Worm (Caenorhabditis elegans) whole organism, late embryonic: ENCODE data around the gene C29E4.11.

Source experiments
- lin-11 ChIP-seq: fragments of 200-800 bp; sonication (Bioruptor generic); optimal IDR thresholded peaks from 2 replicates; lab custom pipeline; 2018; ENCODE audit warnings: mild to moderate bottlenecking, missing genetic modification characterization, missing compliant biosample characterization
- nfya-1 ChIP-seq: sonication (generic microtip); optimal IDR thresholded peaks from 2 replicates; lab custom pipeline; 2017; ENCODE audit warnings: missing genetic modification characterization, mild to moderate bottlenecking, missing compliant biosample characterization, antibody characterized with exemption, moderate library complexity
- pax-1 ChIP-seq: fragments of 150-350 bp; optimal IDR thresholded peaks from 2 replicates; lab custom pipeline; 2014; ENCODE audit warnings: missing biosample characterization, missing genetic modification characterization
- pha-4 ChIP-seq: fragments of 150-350 bp; optimal IDR thresholded peaks from 2 replicates; lab custom pipeline; 2018; ENCODE audit warnings: missing biosample characterization, missing genetic modification reagents, missing genetic modification characterization

- TF ChIP-seq pax-1 (tag; lab: Kevin White, UChicago) (no peak), pha-4 (no peak), lin-11 (tag; lab: Kevin White, UChicago) (no peak), nfya-1 (tag; lab: Kevin White, UChicago) (no peak)
These were observed 23.3 kb upstream of the C29E4.11 start for ce11 chrIII:7981233-7981632.
